Worm (Caenorhabditis elegans) whole organism, L2 larva: Measurements from ENCODE around the gene ceh-27.

Experiments used
- C34F6.9 ChIP-seq: fragments of 150-350 bp; optimal IDR thresholded peaks from 2 replicates; lab custom pipeline; 2014; ENCODE audit warnings: missing biosample characterization, missing genetic modification characterization
- F13H6.1 ChIP-seq: sonication (generic microtip); optimal IDR thresholded peaks from 2 replicates; lab custom pipeline; 2016; ENCODE audit warnings: missing genetic modification characterization, missing compliant biosample characterization
- R02D3.7 ChIP-seq: fragments of 150-350 bp; optimal IDR thresholded peaks from 2 replicates; lab custom pipeline; 2014; ENCODE audit warnings: missing biosample characterization, missing genetic modification characterization
- Y55F3AM.14 ChIP-seq: fragments of 200-800 bp; sonication (Bioruptor generic); optimal IDR thresholded peaks from 2 replicates; lab custom pipeline; 2018; ENCODE audit warnings: mild to moderate bottlenecking, missing genetic modification characterization, missing compliant biosample characterization
- aly-2 ChIP-seq: fragments of 150-350 bp; optimal IDR thresholded peaks from 2 replicates; lab custom pipeline; 2014; ENCODE audit warnings: missing biosample characterization, missing genetic modification characterization
- ama-1 ChIP-seq: fragments of 150-350 bp; optimal IDR thresholded peaks from 2 replicates; lab custom pipeline; 2018; ENCODE audit warnings: inconsistent platforms
- blmp-1 ChIP-seq: sonication (generic microtip); optimal IDR thresholded peaks from 2 replicates; lab custom pipeline; 2017; ENCODE audit warnings: missing genetic modification characterization, mild to moderate bottlenecking, missing compliant biosample characterization, antibody characterized with exemption, moderate library complexity; ENCODE audit not compliant: insufficient read depth
- ceh-82 ChIP-seq: fragments of 150-350 bp; optimal IDR thresholded peaks from 2 replicates; lab custom pipeline; 2014; ENCODE audit warnings: missing biosample characterization, missing genetic modification characterization
- crh-2 ChIP-seq: sonication (generic microtip); optimal IDR thresholded peaks from 2 replicates; lab custom pipeline; 2017; ENCODE audit warnings: missing biosample characterization, missing genetic modification characterization
- egl-27 ChIP-seq: sonication (generic microtip); optimal IDR thresholded peaks from 3 replicates; lab custom pipeline; 2017; ENCODE audit warnings: missing biosample characterization, missing genetic modification reagents, missing genetic modification characterization
- elt-3 ChIP-seq: sonication (generic microtip); optimal IDR thresholded peaks from 2 replicates; lab custom pipeline; 2017; ENCODE audit warnings: missing biosample characterization, missing genetic modification characterization
- fos-1 ChIP-seq: fragments of 150-350 bp; optimal IDR thresholded peaks from 2 replicates; lab custom pipeline; 2014; ENCODE audit warnings: missing biosample characterization, missing genetic modification characterization
- lin-13 ChIP-seq: fragments of 150-350 bp; optimal IDR thresholded peaks from 2 replicates; lab custom pipeline; 2014; ENCODE audit warnings: missing biosample characterization, missing genetic modification reagents, missing genetic modification characterization
- lin-39 ChIP-seq: fragments of 150-350 bp; optimal IDR thresholded peaks from 2 replicates; lab custom pipeline; 2014; ENCODE audit warnings: missing biosample characterization, missing genetic modification reagents, missing genetic modification characterization
- lsy-2 ChIP-seq, 2 experiments: fragments of 150-350 bp in 1 of 2; sonication (generic microtip) in 1 of 2; optimal IDR thresholded peaks; 2 replicates each; lab custom pipeline; 2014 to 2017; ENCODE audit warnings: missing biosample characterization in 2 of 2, missing genetic modification characterization in 2 of 2
- mab-5 ChIP-seq: fragments of 150-350 bp; optimal IDR thresholded peaks from 2 replicates; lab custom pipeline; 2014; ENCODE audit warnings: missing biosample characterization, missing genetic modification characterization
- mdl-1 ChIP-seq, 2 experiments: fragments of 150-350 bp in 1 of 2; sonication (generic microtip) in 1 of 2; optimal IDR thresholded peaks; 2 replicates each; lab custom pipeline; 2017; ENCODE audit warnings: missing biosample characterization in 2 of 2, missing genetic modification characterization in 2 of 2
- nhr-10 ChIP-seq: sonication (generic microtip); optimal IDR thresholded peaks from 2 replicates; lab custom pipeline; 2017; ENCODE audit warnings: missing biosample characterization, missing genetic modification characterization
- nhr-11 ChIP-seq: fragments of 150-350 bp; optimal IDR thresholded peaks from 2 replicates; lab custom pipeline; 2014; ENCODE audit warnings: missing biosample characterization, missing genetic modification characterization
- nhr-129 ChIP-seq: fragments of 150-350 bp; optimal IDR thresholded peaks from 2 replicates; lab custom pipeline; 2014; ENCODE audit warnings: missing biosample characterization, missing genetic modification characterization
- nhr-21 ChIP-seq: fragments of 150-350 bp; optimal IDR thresholded peaks from 2 replicates; lab custom pipeline; 2014; ENCODE audit warnings: missing biosample characterization, missing genetic modification characterization
- nhr-23 ChIP-seq: fragments of 150-350 bp; optimal IDR thresholded peaks from 2 replicates; lab custom pipeline; 2014; ENCODE audit warnings: missing biosample characterization, missing genetic modification reagents, missing genetic modification characterization
- nhr-25 ChIP-seq: fragments of 150-350 bp; sonication (generic microtip); optimal IDR thresholded peaks from 3 replicates; lab custom pipeline; 2014; ENCODE audit warnings: missing biosample characterization, missing genetic modification characterization
- nhr-6 ChIP-seq: fragments of 150-350 bp; optimal IDR thresholded peaks from 2 replicates; lab custom pipeline; 2014; ENCODE audit warnings: missing biosample characterization, missing genetic modification characterization
- nhr-77 ChIP-seq: fragments of 150-350 bp; optimal IDR thresholded peaks from 2 replicates; lab custom pipeline; 2014; ENCODE audit warnings: missing biosample characterization, missing genetic modification characterization
- peb-1 ChIP-seq: fragments of 150-350 bp; optimal IDR thresholded peaks from 2 replicates; lab custom pipeline; 2014; ENCODE audit warnings: missing biosample characterization, missing genetic modification characterization
- sem-4 ChIP-seq: fragments of 150-350 bp; optimal IDR thresholded peaks from 2 replicates; lab custom pipeline; 2014; ENCODE audit warnings: missing biosample characterization, missing genetic modification reagents, missing genetic modification characterization
- skn-1 ChIP-seq: sonication (generic microtip); optimal IDR thresholded peaks from 2 replicates; lab custom pipeline; 2017; ENCODE audit warnings: missing biosample characterization, missing genetic modification characterization
- sma-9 ChIP-seq, 2 experiments: fragments of 150-350 bp in 1 of 2; sonication (generic microtip) in 1 of 2; optimal IDR thresholded peaks; 2 replicates each; lab custom pipeline; 2014 to 2016; ENCODE audit warnings: missing genetic modification characterization in 2 of 2, mild to moderate bottlenecking in 1 of 2, missing biosample characterization in 1 of 2, missing compliant biosample characterization in 1 of 2, missing genetic modification reagents in 1 of 2, moderate library complexity in 1 of 2
- snpc-4 ChIP-seq: fragments of 150-350 bp; optimal IDR thresholded peaks from 2 replicates; lab custom pipeline; 2014; ENCODE audit warnings: missing biosample characterization, missing genetic modification characterization
- unc-39 ChIP-seq: fragments of 150-350 bp; optimal IDR thresholded peaks from 2 replicates; lab custom pipeline; 2014; ENCODE audit warnings: missing biosample characterization, missing genetic modification characterization
- unc-62 ChIP-seq: fragments of 150-350 bp; optimal IDR thresholded peaks from 2 replicates; lab custom pipeline; 2014; ENCODE audit warnings: missing biosample characterization, missing genetic modification reagents, missing genetic modification characterization
- zag-1 ChIP-seq: fragments of 150-350 bp; optimal IDR thresholded peaks from 2 replicates; lab custom pipeline; 2014; ENCODE audit warnings: missing biosample characterization, missing genetic modification characterization
- ztf-1 ChIP-seq: fragments of 200-800 bp; sonication (Bioruptor generic); conservative IDR thresholded peaks from 2 replicates; pipeline ENCODE4 v1.3.6; 2022; ENCODE audit warnings: missing genetic modification characterization, missing compliant biosample characterization
- ztf-11 ChIP-seq: sonication (generic microtip); optimal IDR thresholded peaks from 2 replicates; lab custom pipeline; 2017; ENCODE audit warnings: missing biosample characterization, missing genetic modification characterization
- ztf-4 ChIP-seq: fragments of 150-350 bp; optimal IDR thresholded peaks from 2 replicates; lab custom pipeline; 2014; ENCODE audit warnings: missing biosample characterization, missing genetic modification characterization

ceh-27 gene

DNA sequence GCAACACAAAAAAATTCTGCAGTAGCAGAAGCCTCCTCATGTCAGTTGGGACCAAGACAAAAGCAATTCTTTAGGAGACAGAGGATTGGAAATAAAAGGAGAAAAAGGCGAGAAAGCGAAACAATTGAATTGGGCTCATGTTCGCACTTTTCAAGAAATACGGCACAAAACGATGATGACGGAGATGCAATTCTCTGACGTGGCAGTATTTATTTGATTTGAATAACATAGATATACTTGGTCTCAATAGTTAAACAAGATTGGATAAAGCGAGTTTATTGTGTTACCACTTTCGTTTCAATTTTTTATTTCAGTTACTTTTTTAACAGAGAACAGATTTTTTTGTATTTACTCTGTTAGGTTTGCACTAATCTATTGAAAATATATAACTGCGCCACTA, 32.6 kb upstream of the ceh-27 start:
- TF ChIP-seq crh-2 (tag; lab: Kevin White, UChicago) (peak; percentile 28), nhr-10 (tag; lab: Kevin White, UChicago) (no peak), sma-9 (GFP tag; optimal IDR thresholded peaks at IDR 0.05; lab: Kevin White, UChicago) (no peak), sma-9 (tag; optimal IDR thresholded peaks at IDR 0.05; lab: Kevin White, UChicago) (no peak), sem-4 (tag; lab: Kevin White, UChicago) (peak; percentile 66), nhr-6 (no peak), fos-1 (tag; lab: Kevin White, UChicago) (no peak), nhr-11 (no peak), nhr-23 (tag; lab: Kevin White, UChicago) (no peak), ztf-1 (GFP tag; lab: Robert Waterston, UW) (no peak), Y55F3AM.14 (GFP tag; lab: Kevin White, UChicago) (no peak), mdl-1 (tag; optimal IDR thresholded peaks at IDR 0.05; lab: Kevin White, UChicago) (no peak), unc-62 (GFP tag; lab: Kevin White, UChicago) (no peak), skn-1 (tag; lab: Kevin White, UChicago) (no peak), elt-3 (tag; lab: Kevin White, UChicago) (no peak), nhr-77 (tag; lab: Kevin White, UChicago) (no peak), aly-2 (tag; lab: Kevin White, UChicago) (no peak), mab-5 (tag; lab: Kevin White, UChicago) (no peak), ztf-11 (no peak), C34F6.9 (tag; lab: Kevin White, UChicago) (no peak), ceh-82 (tag; lab: Kevin White, UChicago) (no peak), lsy-2 (tag; optimal IDR thresholded peaks at IDR 0.05; lab: Kevin White, UChicago) (peak in 1 of 2 experiments; percentile 16), zag-1 (peak; percentile 6), lin-13 (GFP tag; lab: Kevin White, UChicago) (no peak), nhr-21 (no peak)

DNA sequence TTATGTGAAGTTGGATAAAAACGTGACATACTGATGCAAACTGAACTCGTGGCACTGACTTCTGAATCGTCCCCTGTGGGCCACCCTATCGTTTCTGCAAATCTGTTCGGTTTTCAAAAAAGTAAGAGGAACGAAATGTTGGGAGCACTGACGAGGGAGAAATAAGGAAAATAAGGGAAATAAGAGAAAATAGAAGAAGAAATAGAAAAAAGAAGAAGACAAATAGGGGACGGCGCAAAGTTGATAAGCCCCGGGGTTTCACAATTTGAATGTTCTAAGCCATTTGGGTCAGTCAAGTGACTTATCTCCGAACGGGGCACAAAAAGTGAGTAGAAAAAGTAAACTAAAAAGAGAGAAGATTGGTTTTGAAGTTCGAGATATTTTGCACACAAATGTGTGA, 30.7 kb upstream of the ceh-27 start, which contains the start of gene W05E10.5:
Gene W05E10.5, minus strand, starts transcription at position 101 of the 400 bp plus-strand sequence.
- no peak for TF ChIP-seq ztf-11
- TF ChIP-seq Y55F3AM.14 (GFP tag; lab: Kevin White, UChicago) = no peak
- TF ChIP-seq nhr-129 (tag; lab: Kevin White, UChicago) = no peak
- TF ChIP-seq ztf-4 (tag; lab: Kevin White, UChicago) = no peak
- no peak for TF ChIP-seq mdl-1 (tag; optimal IDR thresholded peaks at IDR 0.05; lab: Kevin White, UChicago)

DNA sequence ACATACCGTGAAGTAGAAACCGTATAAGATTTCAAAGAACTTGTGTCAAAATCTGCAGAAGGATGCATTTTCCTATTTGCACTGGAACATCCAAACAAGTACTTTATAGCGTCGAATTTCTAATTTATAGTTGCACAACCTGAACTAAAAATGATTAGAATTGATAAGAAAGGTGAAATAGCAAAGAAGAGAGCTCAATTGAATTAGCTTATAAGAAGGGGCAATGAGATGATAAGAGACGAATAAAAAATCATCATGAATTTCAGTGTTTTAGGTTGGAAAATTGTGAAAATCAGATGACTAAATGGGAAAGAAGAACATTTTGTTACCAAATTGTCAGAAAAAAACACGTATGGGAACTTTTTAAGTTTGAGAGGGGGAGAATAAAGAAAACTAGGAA, 26.7 kb upstream of the ceh-27 start, which contains the start of gene W05E10.1:
Gene W05E10.1, minus strand, starts transcription at position 139 of the 400 bp plus-strand sequence.
- TF ChIP-seq fos-1 (tag; lab: Kevin White, UChicago) = peak; percentile 84
- no peak for TF ChIP-seq ztf-11
- TF ChIP-seq skn-1 (tag; lab: Kevin White, UChicago) = peak; percentile 38

DNA sequence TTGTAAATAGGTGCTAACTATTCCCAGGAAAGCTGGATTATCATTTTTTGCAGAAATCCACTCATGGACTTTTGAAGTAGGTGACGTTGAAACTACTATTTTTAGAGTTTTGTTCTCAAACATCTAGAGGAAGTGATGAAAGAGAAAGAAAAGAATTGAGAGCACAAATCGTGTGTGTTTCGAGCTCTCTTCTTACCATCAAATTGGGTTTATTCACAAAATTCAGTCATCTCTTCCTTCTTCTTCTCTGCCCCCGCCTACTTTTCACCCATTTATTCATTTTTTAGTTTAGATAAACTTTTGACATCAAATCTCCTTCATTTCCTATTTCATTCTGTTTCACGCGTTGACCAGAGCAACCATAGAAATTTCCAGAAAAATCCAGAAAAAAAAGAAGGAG, 22.0 kb upstream of the ceh-27 start, which contains the start of gene W05E10.2:
Gene W05E10.2, plus strand, starts transcription at position 301 of the 400 bp plus-strand sequence.
- TF ChIP-seq blmp-1 (tag; lab: Kevin White, UChicago) (no peak), ama-1 (lab: Kevin White, UChicago) (no peak), aly-2 (tag; lab: Kevin White, UChicago) (no peak), lsy-2 (tag; optimal IDR thresholded peaks at IDR 0.05; lab: Kevin White, UChicago) (no peak), elt-3 (tag; lab: Kevin White, UChicago) (no peak), F13H6.1 (tag; lab: Kevin White, UChicago) (no peak), snpc-4 (tag; lab: Kevin White, UChicago) (no peak), lin-39 (no peak), zag-1 (no peak), peb-1 (tag; lab: Kevin White, UChicago) (no peak), ztf-4 (tag; lab: Kevin White, UChicago) (no peak), egl-27 (no peak), crh-2 (tag; lab: Kevin White, UChicago) (no peak)
- TF ChIP-seq, all 48 proteins: peak for 0

DNA sequence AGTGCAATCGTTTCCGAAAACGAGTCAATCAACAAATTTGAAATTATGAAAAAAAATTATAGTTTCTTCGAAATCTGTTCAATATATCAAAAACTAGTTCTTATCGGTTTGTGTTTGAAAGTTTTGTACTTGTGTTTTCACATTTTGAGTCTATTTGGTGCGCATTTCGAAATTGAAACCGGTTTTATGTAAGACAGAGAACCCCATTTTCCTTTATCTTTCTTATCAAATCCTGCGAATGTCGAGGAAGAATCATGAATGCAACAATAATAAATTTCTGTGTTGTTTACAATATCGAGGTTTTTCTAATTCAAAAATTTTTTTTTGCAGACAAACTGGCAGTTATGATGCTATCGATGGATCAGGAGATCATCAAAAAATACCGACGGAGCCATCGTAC, 18.0 kb upstream of the ceh-27 start:
- TF ChIP-seq nhr-25 (tag; lab: Kevin White, UChicago) = peak; percentile 21
- no peak for TF ChIP-seq R02D3.7
- TF ChIP-seq nhr-21 = peak; percentile 10
- no peak for TF ChIP-seq nhr-6
- TF ChIP-seq unc-39 (tag; lab: Kevin White, UChicago) = no peak
- no peak for TF ChIP-seq nhr-129 (tag; lab: Kevin White, UChicago)
